Fruit fly (Drosophila melanogaster) whole organism, embryonic: ENCODE results near the gene LIMK1.
A peak's percentile ranks its signal among the peaks of the same experiment; 100 is the strongest.

Source experiments
- Aef1 ChIP-seq: fragments of 200-800 bp; sonication (Bioruptor generic); IDR thresholded peaks from 3 replicates; pipeline ENCODE4 v1.3.6; 2022; ENCODE audit warnings: missing biosample characterization, missing genetic modification characterization
- B-H2 ChIP-seq: fragments of 200-800 bp; sonication (Bioruptor generic); optimal IDR thresholded peaks from 2 replicates; lab custom pipeline; 2018; ENCODE audit warnings: missing biosample characterization, mild to moderate bottlenecking, missing genetic modification characterization
- BEAF-32 ChIP-seq: fragments of 200-800 bp; sonication (Bioruptor generic); optimal IDR thresholded peaks from 3 replicates; lab custom pipeline; 2017; ENCODE audit warnings: missing biosample characterization, missing genetic modification characterization, mild to moderate bottlenecking, moderate library complexity, missing genetic modification reagents
- CG10267 ChIP-seq: fragments of 200-800 bp; sonication (Bioruptor generic); optimal IDR thresholded peaks from 2 replicates; lab custom pipeline; 2018; ENCODE audit warnings: missing biosample characterization, mild to moderate bottlenecking, missing genetic modification characterization, moderate library complexity
- CG10366 ChIP-seq: fragments of 200-800 bp; sonication (Bioruptor generic); IDR thresholded peaks from 2 replicates; pipeline ENCODE4 v1.3.6; 2022; ENCODE audit warnings: missing biosample characterization, missing genetic modification characterization
- CG10543 ChIP-seq: fragments of 200-800 bp; sonication (Bioruptor generic); optimal IDR thresholded peaks from 3 replicates; lab custom pipeline; 2017; ENCODE audit warnings: missing biosample characterization, mild to moderate bottlenecking, missing genetic modification characterization, moderate library complexity
- CG10565 ChIP-seq: fragments of 200-800 bp; sonication (Bioruptor generic); optimal IDR thresholded peaks from 3 replicates; lab custom pipeline; 2016; ENCODE audit warnings: missing biosample characterization, mild to moderate bottlenecking, missing genetic modification characterization
- CG11560 ChIP-seq: fragments of 200-800 bp; sonication (Bioruptor generic); IDR thresholded peaks from 3 replicates; pipeline ENCODE4 v1.3.6; 2022; ENCODE audit warnings: missing biosample characterization, missing genetic modification characterization
- CG11695 ChIP-seq: fragments of 200-800 bp; sonication (Bioruptor generic); IDR thresholded peaks from 3 replicates; pipeline ENCODE4 v1.3.6; 2022; ENCODE audit warnings: missing biosample characterization, missing genetic modification characterization
- CG12299 ChIP-seq: fragments of 200-800 bp; sonication (Bioruptor generic); optimal IDR thresholded peaks from 2 replicates; lab custom pipeline; 2018; ENCODE audit warnings: missing biosample characterization, mild to moderate bottlenecking, missing genetic modification characterization
- CG13424 ChIP-seq: fragments of 200-800 bp; sonication (Bioruptor generic); optimal IDR thresholded peaks from 2 replicates; lab custom pipeline; 2019; ENCODE audit warnings: missing biosample characterization, mild to moderate bottlenecking, missing genetic modification characterization, moderate library complexity
- CG15011 ChIP-seq: fragments of 200-800 bp; sonication (Bioruptor generic); optimal IDR thresholded peaks from 3 replicates; lab custom pipeline; 2018; ENCODE audit warnings: missing biosample characterization, mild to moderate bottlenecking, missing genetic modification characterization
- CG15073 ChIP-seq: fragments of 200-800 bp; sonication (Bioruptor generic); optimal IDR thresholded peaks from 2 replicates; lab custom pipeline; 2016; ENCODE audit warnings: missing biosample characterization, missing genetic modification characterization
- CG2116 ChIP-seq: fragments of 200-800 bp; sonication (Bioruptor generic); optimal IDR thresholded peaks from 3 replicates; lab custom pipeline; 2018; ENCODE audit warnings: missing biosample characterization, mild to moderate bottlenecking, missing genetic modification characterization
- CG2678 ChIP-seq: fragments of 200-800 bp; sonication (Bioruptor generic); optimal IDR thresholded peaks from 3 replicates; lab custom pipeline; 2019; ENCODE audit warnings: missing biosample characterization, mild to moderate bottlenecking, missing genetic modification characterization, moderate library complexity
- CG30403 ChIP-seq: fragments of 200-800 bp; sonication (Bioruptor generic); optimal IDR thresholded peaks from 3 replicates; lab custom pipeline; 2016; ENCODE audit warnings: missing biosample characterization, missing genetic modification characterization
- CG3163 ChIP-seq: fragments of 200-800 bp; sonication (Bioruptor generic); optimal IDR thresholded peaks from 3 replicates; lab custom pipeline; 2016; ENCODE audit warnings: missing biosample characterization, missing genetic modification characterization
- CG3726 ChIP-seq: fragments of 200-800 bp; sonication (Bioruptor generic); IDR thresholded peaks from 3 replicates; pipeline ENCODE4, ENCODE4 v1.3.6; 2022; ENCODE audit warnings: missing biosample characterization, missing genetic modification characterization
- CG6813 ChIP-seq: fragments of 200-800 bp; sonication (Bioruptor generic); optimal IDR thresholded peaks from 2 replicates; lab custom pipeline; 2017; ENCODE audit warnings: missing biosample characterization, missing genetic modification characterization, mild to moderate bottlenecking, moderate library complexity, missing genetic modification reagents
- CG8281 ChIP-seq: fragments of 200-800 bp; sonication (Bioruptor generic); optimal IDR thresholded peaks from 2 replicates; lab custom pipeline; 2018; ENCODE audit warnings: missing biosample characterization, mild to moderate bottlenecking, missing genetic modification characterization, moderate library complexity
- CG8765 ChIP-seq: fragments of 200-800 bp; sonication (Bioruptor generic); IDR thresholded peaks from 2 replicates; pipeline ENCODE4 v1.3.6; 2022; ENCODE audit warnings: missing biosample characterization, missing genetic modification characterization
- CG9437 ChIP-seq: fragments of 200-800 bp; sonication (Bioruptor generic); optimal IDR thresholded peaks from 2 replicates; lab custom pipeline; 2018; ENCODE audit warnings: missing biosample characterization, mild to moderate bottlenecking, missing genetic modification characterization
- Dek ChIP-seq: fragments of 200-800 bp; sonication (Bioruptor generic); optimal IDR thresholded peaks from 3 replicates; lab custom pipeline; 2019; ENCODE audit warnings: missing biosample characterization, mild to moderate bottlenecking, missing genetic modification characterization, moderate library complexity
- HHEX ChIP-seq: fragments of 200-800 bp; sonication (Bioruptor generic); optimal IDR thresholded peaks from 3 replicates; lab custom pipeline; 2017; ENCODE audit warnings: missing biosample characterization, mild to moderate bottlenecking, missing genetic modification characterization, missing genetic modification reagents
- HLH54F ChIP-seq: fragments of 200-800 bp; sonication (Bioruptor generic); optimal IDR thresholded peaks from 3 replicates; lab custom pipeline; 2016; ENCODE audit warnings: missing biosample characterization, missing genetic modification characterization
- HmgD ChIP-seq: fragments of 200-800 bp; sonication (Bioruptor generic); optimal IDR thresholded peaks from 3 replicates; lab custom pipeline; 2016; ENCODE audit warnings: missing biosample characterization, missing genetic modification characterization
- Med ChIP-seq: fragments of 200-800 bp; sonication (Bioruptor generic); peaks from one replicate; lab custom pipeline; 2016; ENCODE audit warnings: missing biosample characterization, missing genetic modification characterization, mild to moderate bottlenecking, inconsistent platforms, moderate library complexity
- Opbp ChIP-seq: fragments of 200-800 bp; sonication (Bioruptor generic); IDR thresholded peaks from 3 replicates; pipeline ENCODE4 v1.3.6; 2022; ENCODE audit warnings: missing biosample characterization, missing genetic modification characterization; ENCODE audit not compliant: partially characterized antibody
- Pdp1 ChIP-seq, 2 experiments: fragments of 200-800 bp; sonication (Bioruptor generic); optimal IDR thresholded peaks; 3 replicates each; lab custom pipeline; 2016; ENCODE audit warnings: missing biosample characterization in 2 of 2, missing genetic modification characterization in 2 of 2, mild to moderate bottlenecking in 1 of 2, moderate library complexity in 1 of 2
- Six4 ChIP-seq: fragments of 200-800 bp; sonication (Bioruptor generic); optimal IDR thresholded peaks from 2 replicates; lab custom pipeline; 2016; ENCODE audit warnings: missing biosample characterization, missing genetic modification characterization
- Ssrp ChIP-seq: fragments of 200-800 bp; sonication (Bioruptor generic); optimal IDR thresholded peaks from 2 replicates; lab custom pipeline; 2018; ENCODE audit warnings: missing biosample characterization, mild to moderate bottlenecking, missing genetic modification characterization, moderate library complexity
- TFAM ChIP-seq: fragments of 200-800 bp; sonication (Bioruptor generic); optimal IDR thresholded peaks from 2 replicates; lab custom pipeline; 2017; ENCODE audit warnings: missing biosample characterization, missing genetic modification characterization, inconsistent platforms
- ase ChIP-seq: fragments of 200-800 bp; sonication (Bioruptor generic); IDR thresholded peaks from 3 replicates; pipeline ENCODE4 v1.3.6; 2022; ENCODE audit warnings: missing biosample characterization, missing genetic modification characterization
- az2 ChIP-seq: fragments of 200-800 bp; sonication (Bioruptor generic); optimal IDR thresholded peaks from 3 replicates; lab custom pipeline; 2016; ENCODE audit warnings: missing biosample characterization, missing genetic modification characterization
- bigmax ChIP-seq: fragments of 200-800 bp; sonication (Bioruptor generic); optimal IDR thresholded peaks from 2 replicates; lab custom pipeline; 2018; ENCODE audit warnings: missing biosample characterization, mild to moderate bottlenecking, missing genetic modification characterization
- dimm ChIP-seq: fragments of 200-800 bp; sonication (Bioruptor generic); IDR thresholded peaks from 2 replicates; pipeline ENCODE4 v1.3.6; 2022; ENCODE audit warnings: missing biosample characterization, missing genetic modification characterization
- fd64A ChIP-seq: fragments of 200-800 bp; sonication (Bioruptor generic); optimal IDR thresholded peaks from 3 replicates; lab custom pipeline; 2018; ENCODE audit warnings: missing biosample characterization, mild to moderate bottlenecking, missing genetic modification characterization
- gce ChIP-seq: fragments of 200-800 bp; sonication (Bioruptor generic); IDR thresholded peaks from 3 replicates; pipeline ENCODE4 v1.3.6; 2022; ENCODE audit warnings: missing biosample characterization, missing genetic modification characterization
- maf-S ChIP-seq: fragments of 200-800 bp; sonication (Bioruptor generic); optimal IDR thresholded peaks from 2 replicates; lab custom pipeline; 2016; ENCODE audit warnings: missing biosample characterization, missing genetic modification characterization
- rib ChIP-seq: fragments of 200-800 bp; sonication (Bioruptor generic); IDR thresholded peaks from 2 replicates; pipeline ENCODE4 v1.3.6; 2022; ENCODE audit warnings: missing biosample characterization, missing genetic modification characterization
- sc ChIP-seq, 3 experiments: fragments of >200 bp in 2 of 3; fragments of 200-800 bp in 1 of 3; sonication (Bioruptor generic) in 1 of 3; optimal IDR thresholded peaks; 2 replicates in 2 of 3; 3 replicates in 1 of 3; lab custom pipeline; 2017; ENCODE audit warnings: mild to moderate bottlenecking in 1 of 3, missing biosample characterization in 1 of 3, missing genetic modification characterization in 1 of 3, missing genetic modification reagents in 1 of 3
- schlank ChIP-seq: fragments of 200-800 bp; sonication (Bioruptor generic); optimal IDR thresholded peaks from 2 replicates; lab custom pipeline; 2018; ENCODE audit warnings: missing biosample characterization, mild to moderate bottlenecking, missing genetic modification characterization
- tio ChIP-seq: fragments of 200-800 bp; sonication (Bioruptor generic); optimal IDR thresholded peaks from 2 replicates; lab custom pipeline; 2017; ENCODE audit warnings: missing biosample characterization, missing genetic modification characterization, inconsistent platforms
- tx ChIP-seq: fragments of 200-800 bp; sonication (Bioruptor generic); optimal IDR thresholded peaks from 2 replicates; lab custom pipeline; 2016; ENCODE audit warnings: missing biosample characterization, missing genetic modification characterization
- wek ChIP-seq: fragments of 200-800 bp; sonication (Bioruptor generic); optimal IDR thresholded peaks from 3 replicates; lab custom pipeline; 2018; ENCODE audit warnings: missing biosample characterization, mild to moderate bottlenecking, missing genetic modification characterization, moderate library complexity
- wor ChIP-seq: fragments of 200-800 bp; sonication (Bioruptor generic); IDR thresholded peaks from 2 replicates; pipeline ENCODE4 v1.3.6; 2022; ENCODE audit warnings: missing biosample characterization, missing genetic modification characterization
- yki ChIP-seq: fragments of >200 bp; optimal IDR thresholded peaks from 3 replicates; lab custom pipeline; 2018
- zf30C ChIP-seq: fragments of 200-800 bp; sonication (Bioruptor generic); optimal IDR thresholded peaks from 3 replicates; lab custom pipeline; 2018; ENCODE audit warnings: missing biosample characterization, mild to moderate bottlenecking, missing genetic modification characterization

Gene LIMK1

dm6 chrX:12611536-12612458, 19.8 kb upstream of the LIMK1 start, which contains the start of the genes CG1463 and Fpgs1 (continued):
- no peak for TF ChIP-seq CG11560 (tag; lab: Robert Waterston, UW)
- TF ChIP-seq gce (GFP tag; lab: Robert Waterston, UW): peak; percentile 30; the same call in 1 of the 3 replicates
- TF ChIP-seq HmgD (GFP tag; lab: Kevin White, UChicago): no peak
- TF ChIP-seq CG10267 (tag; lab: Kevin White, UChicago): peak; percentile 28
- TF ChIP-seq B-H2 (GFP tag; lab: Kevin White, UChicago): peak; percentile 43
- peak; percentile 63; the same call in 2 of the 3 replicates for TF ChIP-seq Opbp (GFP tag; lab: Robert Waterston, UW)
- TF ChIP-seq CG9437 (GFP tag; lab: Kevin White, UChicago): peak; percentile 32
- TF ChIP-seq rib (GFP tag; lab: Robert Waterston, UW): no peak
- TF ChIP-seq CG10565: no peak
- TF ChIP-seq CG15011 (GFP tag; lab: Kevin White, UChicago): no peak
- TF ChIP-seq tx: no peak
- peak; percentile 37 for TF ChIP-seq CG10543 (GFP tag; lab: Kevin White, UChicago)
- no peak for TF ChIP-seq wek
- TF ChIP-seq CG10366: no peak
- no peak for TF ChIP-seq CG3726 (GFP tag; lab: Robert Waterston, UW)
- TF ChIP-seq Med: peak; percentile 81
- no peak for TF ChIP-seq schlank (tag; lab: Kevin White, UChicago)
- TF ChIP-seq BEAF-32 (GFP tag; lab: Kevin White, UChicago): peak; percentile 48
- no peak for TF ChIP-seq zf30C (GFP tag; lab: Kevin White, UChicago)
- peak; percentile 24 for TF ChIP-seq CG30403 (GFP tag; lab: Kevin White, UChicago)
- no peak for TF ChIP-seq CG3163 (GFP tag; lab: Kevin White, UChicago)
- 0 out of 3 replicates have a peak, but pooled peaks have one; percentile 22 for TF ChIP-seq Aef1 (GFP tag; lab: Robert Waterston, UW)
- TF ChIP-seq TFAM (GFP tag; lab: Kevin White, UChicago): no peak
- TF ChIP-seq CG11695 (GFP tag; lab: Robert Waterston, UW): no peak
- TF ChIP-seq HLH54F (GFP tag; lab: Kevin White, UChicago): peak; percentile 41
- no peak for TF ChIP-seq sc (optimal IDR thresholded peaks at IDR 0.05; lab: Kevin White, UChicago)
- no peak for TF ChIP-seq sc (GFP tag; optimal IDR thresholded peaks at IDR 0.05; lab: Kevin White, UChicago)
- no peak for TF ChIP-seq fd64A (GFP tag; lab: Kevin White, UChicago)
- TF ChIP-seq tio (GFP tag; lab: Kevin White, UChicago): no peak
- no peak for TF ChIP-seq CG8281 (tag; lab: Kevin White, UChicago)
- TF ChIP-seq wor (GFP tag; lab: Robert Waterston, UW): no peak
- peak; percentile 60 for TF ChIP-seq CG2116 (GFP tag; lab: Kevin White, UChicago)
- TF ChIP-seq yki (lab: Kevin White, UChicago): no peak
- no peak for TF ChIP-seq dimm (GFP tag; lab: Robert Waterston, UW)
- no peak for TF ChIP-seq CG6813
- no peak for TF ChIP-seq az2
- no peak for TF ChIP-seq Ssrp (tag; lab: Kevin White, UChicago)
- TF ChIP-seq HHEX: no peak
- no peak for TF ChIP-seq CG15073 (GFP tag; lab: Kevin White, UChicago)
- TF ChIP-seq bigmax (GFP tag; lab: Kevin White, UChicago): no peak
- no peak for TF ChIP-seq CG2678 (tag; lab: Kevin White, UChicago)
- TF ChIP-seq Pdp1 (GFP tag; optimal IDR thresholded peaks at IDR 0.05; lab: Kevin White, UChicago): peak; percentile 9 to 62
- peak; percentile 54 for TF ChIP-seq CG13424 (tag; lab: Kevin White, UChicago)
- TF ChIP-seq Dek (tag; lab: Kevin White, UChicago): no peak
- no peak for TF ChIP-seq ase (GFP tag; lab: Robert Waterston, UW)
- TF ChIP-seq maf-S (GFP tag; lab: Kevin White, UChicago): no peak
- TF ChIP-seq CG8765 (GFP tag; lab: Robert Waterston, UW): no peak
- TF ChIP-seq CG12299 (tag; lab: Kevin White, UChicago): no peak
- no peak for TF ChIP-seq Six4 (GFP tag; lab: Kevin White, UChicago)
